Worm (Caenorhabditis elegans) whole organism, early embryonic: Measurements from ENCODE around the gene F16B12.7.

ENCODE experiments used
- B0310.2 ChIP-seq: sonication (generic microtip); optimal IDR thresholded peaks from 2 replicates; lab custom pipeline; 2016; ENCODE audit warnings: mild to moderate bottlenecking, missing genetic modification characterization, missing compliant biosample characterization
- ama-1 ChIP-seq: fragments of 150-350 bp; optimal IDR thresholded peaks from 2 replicates; lab custom pipeline; 2014
- flt-1 ChIP-seq: fragments of 200-800 bp; sonication (Bioruptor generic); IDR thresholded peaks from 2 replicates; pipeline ENCODE4 v1.3.6; 2022; ENCODE audit warnings: missing genetic modification characterization, missing compliant biosample characterization
- hmbx-1 ChIP-seq: sonication (generic microtip); optimal IDR thresholded peaks from 2 replicates; lab custom pipeline; 2016; ENCODE audit warnings: mild to moderate bottlenecking, missing genetic modification characterization, missing compliant biosample characterization
- hmg-4 ChIP-seq: fragments of 200-800 bp; sonication (Bioruptor generic); optimal IDR thresholded peaks from 2 replicates; lab custom pipeline; 2018; ENCODE audit warnings: mild to moderate bottlenecking, missing genetic modification characterization, missing compliant biosample characterization
- hnd-1 ChIP-seq: sonication (generic microtip); optimal IDR thresholded peaks from 2 replicates; lab custom pipeline; 2016; ENCODE audit warnings: missing genetic modification characterization, missing compliant biosample characterization
- pes-1 ChIP-seq: fragments of 200-800 bp; sonication (Bioruptor generic); IDR thresholded peaks from 2 replicates; pipeline ENCODE4 v1.3.6; 2022; ENCODE audit warnings: missing genetic modification reagents, missing genetic modification characterization, missing compliant biosample characterization

- TF ChIP-seq ama-1 (lab: Kevin White, UChicago) (no peak), flt-1 (GFP tag; lab: Robert Waterston, UW) (no peak), hmg-4 (GFP tag; lab: Kevin White, UChicago) (no peak), pes-1 (no peak), hnd-1 (tag; lab: Kevin White, UChicago) (no peak), B0310.2 (tag; lab: Kevin White, UChicago) (no peak), hmbx-1 (tag; lab: Kevin White, UChicago) (no peak)
Observed at ce11 chrX:14141344-14141841, 33.0 kb downstream of the F16B12.7 start.
